Fruit fly (Drosophila melanogaster): ENCODE results near the gene alpha-Est5.

alpha-Est5 gene

dm6 chr3R:7506314-7506988 lies 29.7 kb downstream of the alpha-Est5 start (continued):
- TF ChIP-seq ERR (GFP tag; optimal IDR thresholded peaks at IDR 0.05) = peak; percentile 94
- peak; percentile 91 for TF ChIP-seq CG14014 (GFP tag; IDR thresholded peaks at IDR 0.05)
- TF ChIP-seq gce (GFP tag; IDR thresholded peaks at IDR 0.05) = no peak; the same call in 2 of the 3 replicates
- TF ChIP-seq CG13894 (tag; optimal IDR thresholded peaks at IDR 0.05) = peak; percentile 82
- peak; percentile 66 for TF ChIP-seq sima (GFP tag; optimal IDR thresholded peaks at IDR 0.05)
- peak; percentile 92 for TF ChIP-seq CG9932 (GFP tag; IDR thresholded peaks at IDR 0.05)
- TF ChIP-seq dmrt99B (tag; optimal IDR thresholded peaks at IDR 0.05) = peak; percentile 68
- no peak for TF ChIP-seq dati (GFP tag; IDR thresholded peaks at IDR 0.05)
- peak; percentile 92 for TF ChIP-seq gem (tag; optimal IDR thresholded peaks at IDR 0.05)
- TF ChIP-seq CG17385 (GFP tag; optimal IDR thresholded peaks at IDR 0.05) = peak; percentile 77
- TF ChIP-seq bigmax (GFP tag; optimal IDR thresholded peaks at IDR 0.05) = no peak
- TF ChIP-seq Opbp (GFP tag; IDR thresholded peaks at IDR 0.05; ENCODE audit: partially characterized antibody) = no peak
- TF ChIP-seq CG17186 (GFP tag; optimal IDR thresholded peaks at IDR 0.05) = no peak
- TF ChIP-seq Hr78 (GFP tag; optimal IDR thresholded peaks at IDR 0.05) = no peak
- TF ChIP-seq lilli (GFP tag; optimal IDR thresholded peaks at IDR 0.05) = peak; percentile 94
- TF ChIP-seq H15 (GFP tag; IDR thresholded peaks at IDR 0.05) = peak; percentile 62; the same call in 2 of the 3 replicates
- peak; percentile 57 for TF ChIP-seq CG17568 (GFP tag; optimal IDR thresholded peaks at IDR 0.05)
- peak; percentile 39 for TF ChIP-seq gcm2 (GFP tag; optimal IDR thresholded peaks at IDR 0.05)
- TF ChIP-seq Vsx1 (GFP tag; optimal IDR thresholded peaks at IDR 0.05) = peak; percentile 40
- no peak for TF ChIP-seq mld (GFP tag; IDR thresholded peaks at IDR 0.05; ENCODE audit: partially characterized antibody)
- TF ChIP-seq Dref (GFP tag; IDR thresholded peaks at IDR 0.05) = peak; percentile 30; the same call in 1 of the 2 replicates
- TF ChIP-seq vnd (GFP tag; IDR thresholded peaks at IDR 0.05; ENCODE audit: partially characterized antibody) = no peak
- TF ChIP-seq Ssrp (tag; optimal IDR thresholded peaks at IDR 0.05) = no peak
- peak; percentile 89 for TF ChIP-seq HHEX (GFP tag; optimal IDR thresholded peaks at IDR 0.05)
- peak; percentile 67 for TF ChIP-seq CG13424 (tag; optimal IDR thresholded peaks at IDR 0.05)
- peak; percentile 93 for TF ChIP-seq Meics (GFP tag; optimal IDR thresholded peaks at IDR 0.05)
- peak; percentile 78 for TF ChIP-seq D19B (GFP tag; optimal IDR thresholded peaks at IDR 0.05)
- TF ChIP-seq zen2 (GFP tag; IDR thresholded peaks at IDR 0.05; ENCODE audit: partially characterized antibody) = no peak
- TF ChIP-seq Dip3 (GFP tag; optimal IDR thresholded peaks at IDR 0.05) = peak; percentile 93
- TF ChIP-seq CG11695 (GFP tag; IDR thresholded peaks at IDR 0.05) = peak; percentile 84
- peak; percentile 76 for TF ChIP-seq cas (GFP tag; IDR thresholded peaks at IDR 0.05)
- no peak for TF ChIP-seq YL-1 (GFP tag; optimal IDR thresholded peaks at IDR 0.05)
- TF ChIP-seq CG6813 (GFP tag; optimal IDR thresholded peaks at IDR 0.05) = peak; percentile 65
- peak; percentile 98 for TF ChIP-seq CG2120 (GFP tag; optimal IDR thresholded peaks at IDR 0.05)
- TF ChIP-seq CG11093 (GFP tag; IDR thresholded peaks at IDR 0.05) = peak; percentile 21; the same call in 1 of the 3 replicates
- peak; percentile 73 for TF ChIP-seq CG11398 (GFP tag; optimal IDR thresholded peaks at IDR 0.05)
- TF ChIP-seq NfI (GFP tag; optimal IDR thresholded peaks at IDR 0.05) = peak; percentile 83
- 0 out of 3 replicates have a peak, but pooled peaks have one; percentile 14 for TF ChIP-seq croc (GFP tag; conservative IDR thresholded peaks at IDR 0.05)
- TF ChIP-seq sim (GFP tag; IDR thresholded peaks at IDR 0.05) = no peak
- TF ChIP-seq Dip2 (GFP tag; IDR thresholded peaks at IDR 0.05) = no peak
- TF ChIP-seq CG8765 (GFP tag; IDR thresholded peaks at IDR 0.05) = peak; percentile 34; the same call in 1 of the 2 replicates
- TF ChIP-seq wdn (GFP tag; IDR thresholded peaks at IDR 0.05) = peak; percentile 89
- peak; percentile 71 for TF ChIP-seq gsb (GFP tag; IDR thresholded peaks at IDR 0.05)
- no peak for TF ChIP-seq Elba2 (GFP tag; optimal IDR thresholded peaks at IDR 0.05)
- TF ChIP-seq cg (GFP tag; optimal IDR thresholded peaks at IDR 0.05) = no peak
- TF ChIP-seq chinmo (GFP tag; IDR thresholded peaks at IDR 0.05; ENCODE audit: partially characterized antibody) = peak; percentile 82; the same call in 2 of the 4 replicates
- TF ChIP-seq CG7928 (GFP tag; optimal IDR thresholded peaks at IDR 0.05) = peak; percentile 65
- peak; percentile 64; the same call in 1 of the 3 replicates for TF ChIP-seq CG3726 (GFP tag; IDR thresholded peaks at IDR 0.05)
